Fruit fly (Drosophila melanogaster): ENCODE measurements around the gene Snoo.

The Snoo gene

dm6 chr2L:7964611-7965010 is 19.4 kb downstream of the Snoo start (continued):
- no peak for TF ChIP-seq lov (optimal IDR thresholded peaks at IDR 0.05)
- peak; percentile 53; the same call in 1 of the 3 replicates for TF ChIP-seq lov (GFP tag; IDR thresholded peaks at IDR 0.05)
- TF ChIP-seq Usf (GFP tag; optimal IDR thresholded peaks at IDR 0.05): no peak
- peak; percentile 65 for TF ChIP-seq CG43689 (GFP tag; IDR thresholded peaks at IDR 0.05)
- no peak for TF ChIP-seq ERR (GFP tag; optimal IDR thresholded peaks at IDR 0.05)
- peak; percentile 71 for TF ChIP-seq nmo (GFP tag; optimal IDR thresholded peaks at IDR 0.05)
- peak; percentile 60 for TF ChIP-seq CG2120 (GFP tag; optimal IDR thresholded peaks at IDR 0.05)
- TF ChIP-seq gfzf (GFP tag; optimal IDR thresholded peaks at IDR 0.05): no peak
- TF ChIP-seq Ets65A (GFP tag): peak; percentile 91
- TF ChIP-seq CG6765 (GFP tag; optimal IDR thresholded peaks at IDR 0.05): no peak
- no peak for TF ChIP-seq CG1832 (GFP tag; optimal IDR thresholded peaks at IDR 0.05)
- TF ChIP-seq otp (GFP tag; IDR thresholded peaks at IDR 0.05): peak; percentile 84
- TF ChIP-seq D19A (tag; optimal IDR thresholded peaks at IDR 0.05): peak; percentile 58
- peak; percentile 64 for TF ChIP-seq ems (GFP tag; optimal IDR thresholded peaks at IDR 0.05)
- peak; percentile 19 for TF ChIP-seq scrt (GFP tag; optimal IDR thresholded peaks at IDR 0.05)
- TF ChIP-seq pzg (GFP tag; optimal IDR thresholded peaks at IDR 0.05): no peak
- peak; percentile 45 for TF ChIP-seq dati (GFP tag; IDR thresholded peaks at IDR 0.05)
- TF ChIP-seq Ptx1 (GFP tag; IDR thresholded peaks at IDR 0.05): peak; percentile 84
- TF ChIP-seq Dad (GFP tag; optimal IDR thresholded peaks at IDR 0.05): peak; percentile 35
- TF ChIP-seq CG10565 (GFP tag; optimal IDR thresholded peaks at IDR 0.05): no peak
- peak; percentile 43 for TF ChIP-seq dimm (GFP tag; IDR thresholded peaks at IDR 0.05)
- peak; percentile 65 for TF ChIP-seq CG11398 (GFP tag; optimal IDR thresholded peaks at IDR 0.05)
- no peak for TF ChIP-seq Deaf1 (tag; optimal IDR thresholded peaks at IDR 0.05)
- peak; percentile 60 for TF ChIP-seq repo (GFP tag; optimal IDR thresholded peaks at IDR 0.05)
- peak; percentile 76 for TF ChIP-seq lab (GFP tag; optimal IDR thresholded peaks at IDR 0.05)
- TF ChIP-seq CG1603 (tag; optimal IDR thresholded peaks at IDR 0.05): peak; percentile 90
- TF ChIP-seq vfl (GFP tag; optimal IDR thresholded peaks at IDR 0.05): no peak
- TF ChIP-seq CG5953 (GFP tag; IDR thresholded peaks at IDR 0.05): peak; percentile 70; the same call in 1 of the 2 replicates
- TF ChIP-seq tin (GFP tag; optimal IDR thresholded peaks at IDR 0.05): peak; percentile 63
- TF ChIP-seq Sry-δ (GFP tag; optimal IDR thresholded peaks at IDR 0.05): peak; percentile 18
- peak; percentile 82 for TF ChIP-seq CG34422 (GFP tag; IDR thresholded peaks at IDR 0.05)
- TF ChIP-seq CG10274 (GFP tag; optimal IDR thresholded peaks at IDR 0.05): no peak
- peak; percentile 57 for TF ChIP-seq maf-S (GFP tag; optimal IDR thresholded peaks at IDR 0.05)
- peak; percentile 76 for TF ChIP-seq gcm (GFP tag; optimal IDR thresholded peaks at IDR 0.05)
- TF ChIP-seq Side (GFP tag; optimal IDR thresholded peaks at IDR 0.05): peak; percentile 62
- TF ChIP-seq ro (GFP tag; IDR thresholded peaks at IDR 0.05): 0 out of 2 replicates have a peak, but pooled peaks have one; percentile 17
- TF ChIP-seq Atf3 (GFP tag; optimal IDR thresholded peaks at IDR 0.05): peak; percentile 68
- TF ChIP-seq esg (GFP tag; conservative IDR thresholded peaks at IDR 0.05): peak; percentile 81
- peak; percentile 72 for TF ChIP-seq CG7556 (GFP tag; optimal IDR thresholded peaks at IDR 0.05)
- peak; percentile 92 for TF ChIP-seq Med (GFP tag)
- peak; percentile 38; the same call in 1 of the 2 replicates for TF ChIP-seq NFAT (GFP tag; IDR thresholded peaks at IDR 0.05)
- TF ChIP-seq inv (GFP tag; IDR thresholded peaks at IDR 0.05; ENCODE audit: partially characterized antibody): no peak
- TF ChIP-seq CG11695 (GFP tag; IDR thresholded peaks at IDR 0.05): peak; percentile 74
- TF ChIP-seq lola (GFP tag; optimal IDR thresholded peaks at IDR 0.05): peak in 1 of 3 experiments; percentile 57
- TF ChIP-seq CG10267 (tag; optimal IDR thresholded peaks at IDR 0.05): peak; percentile 47
- no peak; the same call in 1 of the 2 replicates for TF ChIP-seq CG8765 (GFP tag; IDR thresholded peaks at IDR 0.05)
- TF ChIP-seq trh (GFP tag; optimal IDR thresholded peaks at IDR 0.05): peak; percentile 47
- TF ChIP-seq CG12659 (GFP tag; optimal IDR thresholded peaks at IDR 0.05): peak; percentile 59
- TF ChIP-seq CG14860 (GFP tag; IDR thresholded peaks at IDR 0.05; ENCODE audit: partially characterized antibody): no peak
- peak; percentile 56; the same call in 2 of the 4 replicates for TF ChIP-seq Gug (GFP tag; IDR thresholded peaks at IDR 0.05)
- no peak for TF ChIP-seq Kr (GFP tag; optimal IDR thresholded peaks at IDR 0.05)

All from whole organism, embryonic.